Worm (Caenorhabditis elegans): ENCODE data around the gene gei-4.
A peak's percentile ranks its signal among the peaks of the same experiment; 100 is the strongest.

The gei-4 gene

DNA sequence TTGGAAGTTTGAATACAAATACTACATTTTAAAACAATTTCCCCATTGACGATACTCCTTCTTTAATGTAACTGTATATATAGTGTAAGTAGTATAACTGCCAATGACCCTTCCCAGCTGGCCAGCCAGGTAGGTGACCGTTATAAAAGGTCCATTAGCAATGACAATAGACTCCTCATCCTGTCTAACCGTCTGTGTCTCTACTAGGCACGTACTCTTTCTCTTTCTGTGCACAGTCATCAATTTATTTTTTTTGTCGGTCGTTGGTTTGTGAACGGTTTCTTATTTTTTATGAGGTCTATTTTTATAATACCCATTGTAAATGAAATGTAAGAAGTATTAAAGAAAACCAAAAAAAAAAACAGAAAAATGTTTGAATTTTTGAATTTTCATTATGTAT, 50.0 kb downstream of the gei-4 start:
- TF ChIP-seq nhr-10 (tag; optimal IDR thresholded peaks at IDR 0.05), result no peak
- no peak for TF ChIP-seq daf-16 (GFP tag; optimal IDR thresholded peaks at IDR 0.05)
- no peak for TF ChIP-seq daf-16 (tag; optimal IDR thresholded peaks at IDR 0.05)
- peak; percentile 19 for TF ChIP-seq aha-1 (tag)
- no peak for TF ChIP-seq skn-1 (tag; optimal IDR thresholded peaks at IDR 0.05)
- TF ChIP-seq mxl-2 (GFP tag; conservative IDR thresholded peaks at IDR 0.05), result no peak
- no peak for TF ChIP-seq pha-4 (GFP tag; IDR thresholded peaks at IDR 0.05)
- TF ChIP-seq pha-4 (tag; optimal IDR thresholded peaks at IDR 0.05), result no peak

DNA sequence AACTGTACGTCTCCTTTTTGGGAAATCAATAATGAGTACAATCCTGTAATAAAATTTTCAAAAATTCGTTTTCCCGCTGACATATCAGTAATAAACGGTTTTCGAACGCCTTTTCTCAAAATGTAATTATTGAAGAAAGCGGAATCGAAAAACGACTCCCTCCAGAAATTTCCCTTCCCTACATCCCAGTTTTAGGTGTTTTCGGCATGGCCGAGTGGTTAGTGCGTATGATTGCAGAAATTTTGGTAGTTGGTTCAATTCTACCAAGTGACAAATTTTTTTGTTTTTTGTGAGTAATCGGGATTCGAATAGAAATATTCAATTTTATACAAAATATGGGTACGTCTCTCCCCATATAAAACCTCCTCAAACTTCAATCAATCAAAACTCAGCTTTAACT, 52.1 kb downstream of the gei-4 start:
- 0 out of 2 replicates have a peak, but pooled peaks have one; percentile 36 for TF ChIP-seq vab-7 (GFP tag; IDR thresholded peaks at IDR 0.05)
- TF ChIP-seq F26F4.8 (GFP tag; conservative IDR thresholded peaks at IDR 0.05), result 0 out of 2 replicates have a peak, but pooled peaks have one; percentile 50
- 0 out of 2 replicates have a peak, but pooled peaks have one; percentile 23 for TF ChIP-seq tra-1 (GFP tag; IDR thresholded peaks at IDR 0.05)
- TF ChIP-seq hmg-1.1 (GFP tag; IDR thresholded peaks at IDR 0.05), result 0 out of 2 replicates have a peak, but pooled peaks have one; percentile 32
- peak; percentile 68; the same call in 1 of the 2 replicates for TF ChIP-seq F44E2.7 (GFP tag; IDR thresholded peaks at IDR 0.05)
- TF ChIP-seq dmd-8 (GFP tag; IDR thresholded peaks at IDR 0.05), result peak; percentile 74; the same call in 1 of the 2 replicates
- 0 out of 2 replicates have a peak, but pooled peaks have one; percentile 10 for TF ChIP-seq Y105C5A.15 (GFP tag; IDR thresholded peaks at IDR 0.05)
- TF ChIP-seq dmd-9 (GFP tag; IDR thresholded peaks at IDR 0.05), result 0 out of 2 replicates have a peak, but pooled peaks have one; percentile 46
- TF ChIP-seq arid-1 (GFP tag; conservative IDR thresholded peaks at IDR 0.05), result peak; percentile 79; the same call in 1 of the 2 replicates
- TF ChIP-seq zip-11 (GFP tag; IDR thresholded peaks at IDR 0.05), result 0 out of 2 replicates have a peak, but pooled peaks have one; percentile 39
- 0 out of 2 replicates have a peak, but pooled peaks have one; percentile 8 for TF ChIP-seq mdt-29 (GFP tag; IDR thresholded peaks at IDR 0.05)
- TF ChIP-seq lin-38 (GFP tag; IDR thresholded peaks at IDR 0.05), result peak; percentile 57

DNA sequence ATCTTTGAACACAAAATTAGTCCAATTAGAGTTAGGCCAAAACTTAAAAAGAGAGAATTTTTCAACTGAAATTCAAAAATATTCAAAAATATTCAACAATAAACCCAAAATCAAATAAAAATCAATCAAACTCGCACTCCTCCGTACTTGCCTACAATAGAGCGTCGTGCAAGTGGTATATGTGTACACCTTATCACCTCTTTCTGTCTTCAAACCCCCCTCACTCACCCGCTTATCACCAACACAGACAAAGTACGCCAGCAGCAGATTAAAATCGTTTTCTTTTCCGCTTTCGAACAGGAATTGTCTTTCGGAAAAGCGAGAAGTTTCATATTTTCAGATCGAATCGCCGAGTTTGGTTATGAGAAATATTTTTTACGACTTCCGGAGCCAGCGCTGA, 55.4 kb downstream of the gei-4 start:
- no peak for TF ChIP-seq arid-1 (GFP tag; conservative IDR thresholded peaks at IDR 0.05)
- peak; percentile 44 for TF ChIP-seq dve-1 (tag; optimal IDR thresholded peaks at IDR 0.05; ENCODE audit: insufficient read depth)
- TF ChIP-seq daf-16 (GFP tag; optimal IDR thresholded peaks at IDR 0.05), result no peak
- TF ChIP-seq daf-16 (tag; optimal IDR thresholded peaks at IDR 0.05), result peak; percentile 32
- TF ChIP-seq pqm-1 (tag; optimal IDR thresholded peaks at IDR 0.05), result peak; percentile 72
- peak; percentile 70 for TF ChIP-seq nhr-28 (tag; optimal IDR thresholded peaks at IDR 0.05)
- no peak for TF ChIP-seq cey-2 (tag; optimal IDR thresholded peaks at IDR 0.05; ENCODE audit: borderline replicate concordance, insufficient read depth)
- TF ChIP-seq hlh-11 (tag; optimal IDR thresholded peaks at IDR 0.05), result peak; percentile 17
- peak; percentile 15; the same call in 1 of the 2 replicates for TF ChIP-seq dmd-6 (GFP tag; IDR thresholded peaks at IDR 0.05)

DNA sequence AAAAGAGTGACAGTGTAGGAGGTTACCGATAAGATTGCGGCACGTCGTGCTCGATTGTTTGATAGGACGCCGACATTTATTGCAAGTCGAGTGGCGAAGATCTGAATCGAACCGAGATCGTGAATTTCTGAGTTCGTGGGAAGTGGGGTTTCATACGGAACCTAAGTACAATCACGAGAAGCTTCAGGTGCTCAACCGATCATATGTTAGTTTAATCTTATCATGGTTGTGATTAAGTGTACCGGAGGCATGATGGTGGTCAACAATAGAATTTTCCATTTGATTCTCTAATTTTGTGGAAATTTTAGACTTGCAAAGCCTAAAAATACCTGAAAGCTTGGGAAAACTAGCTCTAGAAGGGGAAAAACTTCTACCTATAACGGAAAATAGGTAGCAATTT, 56.1 kb downstream of the gei-4 start, which contains the start of gene ads-1:
TSS of gene ads-1 (minus strand) at position 101 of the 400 bp plus-strand sequence.
- TF ChIP-seq sdz-12 (GFP tag; optimal IDR thresholded peaks at IDR 0.05), result no peak
- no peak for TF ChIP-seq ceh-28 (tag; optimal IDR thresholded peaks at IDR 0.05)
- TF ChIP-seq unc-130 (GFP tag; optimal IDR thresholded peaks at IDR 0.05), result no peak
- no peak for TF ChIP-seq arid-1 (GFP tag; conservative IDR thresholded peaks at IDR 0.05)
- TF ChIP-seq Y5F2A.4 (GFP tag; optimal IDR thresholded peaks at IDR 0.05), result no peak
- no peak for TF ChIP-seq mxl-2 (GFP tag; conservative IDR thresholded peaks at IDR 0.05)
- no peak for TF ChIP-seq dpl-1 (GFP tag; optimal IDR thresholded peaks at IDR 0.05)
- TF ChIP-seq dmd-6 (GFP tag; IDR thresholded peaks at IDR 0.05), result peak; percentile 6; the same call in 1 of the 2 replicates

DNA sequence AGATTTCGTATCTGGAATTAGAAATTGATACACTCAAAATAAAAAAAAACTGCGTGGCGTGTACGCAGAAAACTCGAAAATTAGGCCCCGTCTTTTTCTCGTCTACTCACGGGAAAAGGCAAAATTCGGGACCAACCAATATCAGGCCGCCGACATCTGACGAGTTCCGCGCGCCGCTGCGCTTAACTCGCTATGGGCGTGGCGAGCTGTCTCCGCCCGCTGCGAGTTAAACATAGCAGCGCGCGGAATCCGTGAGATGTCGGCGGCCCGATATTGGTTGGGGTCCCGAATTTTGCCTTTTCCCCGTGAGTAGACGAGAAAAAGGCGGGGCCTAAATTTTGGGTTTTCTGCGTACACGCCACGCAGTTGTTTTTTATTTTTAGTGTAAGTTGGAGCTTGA, 56.7 kb downstream of the gei-4 start:
- TF ChIP-seq php-3 (GFP tag; IDR thresholded peaks at IDR 0.05), result peak; percentile 51; the same call in 1 of the 2 replicates
- peak; percentile 75 for TF ChIP-seq set-16 (GFP tag; IDR thresholded peaks at IDR 0.05)

Measured in whole organism, L4 larva.